Worm (Caenorhabditis elegans) whole organism, L3 larva: ENCODE measurements around the gene ssl-1.

Experiments used
- R02D3.7 ChIP-seq: fragments of 150-350 bp; optimal IDR thresholded peaks from 2 replicates; lab custom pipeline; 2014; ENCODE audit warnings: missing biosample characterization, missing genetic modification characterization
- ceh-82 ChIP-seq: fragments of 150-350 bp; optimal IDR thresholded peaks from 2 replicates; lab custom pipeline; 2014; ENCODE audit warnings: missing biosample characterization, missing genetic modification characterization
- egl-5 ChIP-seq: fragments of 150-350 bp; optimal IDR thresholded peaks from 2 replicates; lab custom pipeline; 2017; ENCODE audit warnings: missing biosample characterization, missing genetic modification reagents, missing genetic modification characterization, inconsistent platforms
- elt-1 ChIP-seq: fragments of 150-350 bp; optimal IDR thresholded peaks from 2 replicates; lab custom pipeline; 2014; ENCODE audit warnings: missing biosample characterization, missing genetic modification characterization
- elt-2 ChIP-seq: sonication (generic microtip); optimal IDR thresholded peaks from 2 replicates; lab custom pipeline; 2016; ENCODE audit warnings: missing genetic modification reagents, mild to moderate bottlenecking, missing genetic modification characterization, missing compliant biosample characterization
- lin-39 ChIP-seq: fragments of 150-350 bp; optimal IDR thresholded peaks from 2 replicates; lab custom pipeline; 2018; ENCODE audit warnings: missing biosample characterization, missing genetic modification reagents, missing genetic modification characterization
- mdl-1 ChIP-seq: fragments of 150-350 bp; optimal IDR thresholded peaks from 2 replicates; lab custom pipeline; 2014; ENCODE audit warnings: missing biosample characterization, missing genetic modification characterization
- nhr-11 ChIP-seq: fragments of 150-350 bp; optimal IDR thresholded peaks from 2 replicates; lab custom pipeline; 2014; ENCODE audit warnings: missing biosample characterization, missing genetic modification characterization
- nhr-237 ChIP-seq: fragments of 150-350 bp; optimal IDR thresholded peaks from 2 replicates; lab custom pipeline; 2014; ENCODE audit warnings: missing biosample characterization, missing genetic modification characterization
- nhr-25 ChIP-seq: sonication (generic microtip); optimal IDR thresholded peaks from 2 replicates; lab custom pipeline; 2017; ENCODE audit warnings: missing biosample characterization, missing genetic modification characterization
- nhr-76 ChIP-seq: fragments of 150-350 bp; sonication (generic microtip); optimal IDR thresholded peaks from 5 replicates; lab custom pipeline; 2014; ENCODE audit warnings: missing biosample characterization, missing genetic modification characterization
- pqm-1 ChIP-seq: fragments of 150-350 bp; optimal IDR thresholded peaks from 2 replicates; lab custom pipeline; 2017; ENCODE audit warnings: missing biosample characterization, missing genetic modification characterization, inconsistent platforms
- snpc-4 ChIP-seq: fragments of 150-350 bp; optimal IDR thresholded peaks from 2 replicates; lab custom pipeline; 2014; ENCODE audit warnings: missing biosample characterization, missing genetic modification characterization
- ztf-4 ChIP-seq: fragments of 150-350 bp; optimal IDR thresholded peaks from 2 replicates; lab custom pipeline; 2014; ENCODE audit warnings: missing biosample characterization, missing genetic modification characterization

DNA sequence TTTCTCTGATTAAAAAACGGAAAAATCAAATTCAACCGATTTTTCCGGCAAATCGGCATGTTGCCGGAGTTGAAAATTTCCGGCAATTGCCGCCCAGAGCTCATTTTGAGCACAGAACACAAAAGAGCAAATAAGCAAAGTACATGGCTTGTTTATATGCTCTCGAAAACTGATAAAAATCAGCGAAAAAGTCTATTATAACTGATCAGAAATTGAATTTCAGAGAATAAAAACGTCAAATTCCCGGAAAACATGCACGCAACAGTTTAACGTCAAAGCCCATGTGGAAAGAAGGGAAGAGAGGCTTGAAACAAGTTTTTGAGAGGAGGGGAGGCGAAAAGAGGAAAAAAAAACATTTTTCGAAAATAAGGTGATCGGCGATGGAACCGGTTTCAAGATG, 45.5 kb upstream of the ssl-1 start:
- no peak for TF ChIP-seq egl-5
- no peak for TF ChIP-seq lin-39
- no peak for TF ChIP-seq nhr-76
- TF ChIP-seq snpc-4 (tag; lab: Kevin White, UChicago) = no peak
- no peak for TF ChIP-seq nhr-25 (tag; lab: Kevin White, UChicago)
- TF ChIP-seq mdl-1 (tag; lab: Kevin White, UChicago) = no peak
- no peak for TF ChIP-seq elt-1 (tag; lab: Kevin White, UChicago)
- no peak for TF ChIP-seq elt-2 (tag; lab: Kevin White, UChicago)
- TF ChIP-seq pqm-1 (tag; lab: Kevin White, UChicago) = no peak
- TF ChIP-seq nhr-11 (tag; lab: Kevin White, UChicago) = no peak
- TF ChIP-seq R02D3.7 (tag; lab: Kevin White, UChicago) = no peak
- TF ChIP-seq ztf-4 (tag; lab: Kevin White, UChicago) = no peak
- TF ChIP-seq nhr-237 = no peak
- no peak for TF ChIP-seq ceh-82 (tag; lab: Kevin White, UChicago)
